Worm (Caenorhabditis elegans) whole organism, L3 larva: ENCODE results near the gene C14B4.2.
"Not testable (repeated sequence)": the region's sequence is repeated elsewhere in the genome, so short reads cannot be mapped to it uniquely, and the experiment has no call there.

Source experiments
- R02D3.7 ChIP-seq: fragments of 150-350 bp; optimal IDR thresholded peaks from 2 replicates; lab custom pipeline; 2014; ENCODE audit warnings: missing biosample characterization, missing genetic modification characterization
- ZK546.5 ChIP-seq: sonication (generic microtip); optimal IDR thresholded peaks from 2 replicates; lab custom pipeline; 2017; ENCODE audit warnings: missing biosample characterization, missing genetic modification characterization
- ama-1 ChIP-seq: fragments of 150-350 bp; optimal IDR thresholded peaks from 2 replicates; lab custom pipeline; 2018
- ceh-82 ChIP-seq: fragments of 150-350 bp; optimal IDR thresholded peaks from 2 replicates; lab custom pipeline; 2014; ENCODE audit warnings: missing biosample characterization, missing genetic modification characterization
- ceh-9 ChIP-seq: sonication (generic microtip); optimal IDR thresholded peaks from 2 replicates; lab custom pipeline; 2018; ENCODE audit warnings: missing biosample characterization, missing genetic modification characterization
- daf-12 ChIP-seq: fragments of 150-350 bp; optimal IDR thresholded peaks from 2 replicates; lab custom pipeline; 2014; ENCODE audit warnings: missing biosample characterization, missing genetic modification reagents, missing genetic modification characterization
- elt-1 ChIP-seq: fragments of 150-350 bp; optimal IDR thresholded peaks from 2 replicates; lab custom pipeline; 2014; ENCODE audit warnings: missing biosample characterization, missing genetic modification characterization
- elt-2 ChIP-seq: sonication (generic microtip); optimal IDR thresholded peaks from 2 replicates; lab custom pipeline; 2016; ENCODE audit warnings: missing genetic modification reagents, mild to moderate bottlenecking, missing genetic modification characterization, missing compliant biosample characterization
- elt-3 ChIP-seq, 3 experiments: fragments of 150-350 bp in 1 of 3; sonication (generic microtip) in 2 of 3; optimal IDR thresholded peaks; 2 replicates in 2 of 3; 4 replicates in 1 of 3; lab custom pipeline; 2014 to 2017; ENCODE audit warnings: missing biosample characterization in 3 of 3, missing genetic modification characterization in 3 of 3
- eor-1 ChIP-seq, 2 experiments: fragments of 150-350 bp; optimal IDR thresholded peaks; 2 replicates each; lab custom pipeline; 2014 to 2018; ENCODE audit warnings: missing biosample characterization in 2 of 2, missing genetic modification characterization in 2 of 2
- fkh-2 ChIP-seq: fragments of 150-350 bp; optimal IDR thresholded peaks from 2 replicates; lab custom pipeline; 2014; ENCODE audit warnings: missing biosample characterization, missing genetic modification reagents, missing genetic modification characterization
- fos-1 ChIP-seq: fragments of 150-350 bp; optimal IDR thresholded peaks from 2 replicates; lab custom pipeline; 2014; ENCODE audit warnings: missing biosample characterization, missing genetic modification characterization
- hmg-11 ChIP-seq: sonication (generic microtip); optimal IDR thresholded peaks from 2 replicates; lab custom pipeline; 2016; ENCODE audit warnings: missing genetic modification characterization, missing compliant biosample characterization
- lin-15B ChIP-seq: fragments of 150-350 bp; optimal IDR thresholded peaks from 2 replicates; lab custom pipeline; 2014; ENCODE audit warnings: missing biosample characterization, missing genetic modification characterization
- lin-39 ChIP-seq: fragments of 150-350 bp; optimal IDR thresholded peaks from 2 replicates; lab custom pipeline; 2018; ENCODE audit warnings: missing biosample characterization, missing genetic modification reagents, missing genetic modification characterization
- lsy-12 ChIP-seq: sonication (generic microtip); optimal IDR thresholded peaks from 2 replicates; lab custom pipeline; 2016; ENCODE audit warnings: mild to moderate bottlenecking, missing genetic modification characterization, missing compliant biosample characterization
- mdl-1 ChIP-seq: fragments of 150-350 bp; optimal IDR thresholded peaks from 2 replicates; lab custom pipeline; 2014; ENCODE audit warnings: missing biosample characterization, missing genetic modification characterization
- nhr-11 ChIP-seq: fragments of 150-350 bp; optimal IDR thresholded peaks from 2 replicates; lab custom pipeline; 2014; ENCODE audit warnings: missing biosample characterization, missing genetic modification characterization
- nhr-12 ChIP-seq: fragments of 150-350 bp; optimal IDR thresholded peaks from 2 replicates; lab custom pipeline; 2014; ENCODE audit warnings: missing biosample characterization, missing genetic modification characterization
- nhr-237 ChIP-seq: fragments of 150-350 bp; optimal IDR thresholded peaks from 2 replicates; lab custom pipeline; 2014; ENCODE audit warnings: missing biosample characterization, missing genetic modification characterization
- nhr-28 ChIP-seq: fragments of 150-350 bp; optimal IDR thresholded peaks from 2 replicates; lab custom pipeline; 2014; ENCODE audit warnings: missing biosample characterization, missing genetic modification characterization
- nhr-43 ChIP-seq: sonication (generic microtip); optimal IDR thresholded peaks from 2 replicates; lab custom pipeline; 2016; ENCODE audit warnings: mild to moderate bottlenecking, missing genetic modification characterization, missing compliant biosample characterization; ENCODE audit not compliant: poor library complexity, severe bottlenecking
- nhr-67 ChIP-seq: fragments of 150-350 bp; optimal IDR thresholded peaks from 2 replicates; lab custom pipeline; 2014; ENCODE audit warnings: missing biosample characterization, missing genetic modification characterization
- nhr-76 ChIP-seq: fragments of 150-350 bp; sonication (generic microtip); optimal IDR thresholded peaks from 5 replicates; lab custom pipeline; 2014; ENCODE audit warnings: missing biosample characterization, missing genetic modification characterization
- nhr-77 ChIP-seq: fragments of 150-350 bp; optimal IDR thresholded peaks from 2 replicates; lab custom pipeline; 2014; ENCODE audit warnings: missing biosample characterization, missing genetic modification characterization
- pha-4 ChIP-seq: fragments of 150-350 bp; optimal IDR thresholded peaks from 2 replicates; lab custom pipeline; 2014; ENCODE audit warnings: missing biosample characterization, missing genetic modification reagents, missing genetic modification characterization
- pqm-1 ChIP-seq: fragments of 150-350 bp; optimal IDR thresholded peaks from 2 replicates; lab custom pipeline; 2017; ENCODE audit warnings: missing biosample characterization, missing genetic modification characterization, inconsistent platforms
- sea-2 ChIP-seq: fragments of 150-350 bp; sonication (generic microtip); optimal IDR thresholded peaks from 4 replicates; lab custom pipeline; 2014; ENCODE audit warnings: missing biosample characterization, missing genetic modification reagents, missing genetic modification characterization
- skn-1 ChIP-seq: fragments of 150-350 bp; optimal IDR thresholded peaks from 2 replicates; lab custom pipeline; 2014; ENCODE audit warnings: missing biosample characterization, missing genetic modification characterization
- snpc-4 ChIP-seq: fragments of 150-350 bp; optimal IDR thresholded peaks from 2 replicates; lab custom pipeline; 2014; ENCODE audit warnings: missing biosample characterization, missing genetic modification characterization
- unc-39 ChIP-seq: sonication (generic microtip); optimal IDR thresholded peaks from 4 replicates; lab custom pipeline; 2017; ENCODE audit warnings: missing biosample characterization, missing genetic modification characterization
- unc-62 ChIP-seq: fragments of 150-350 bp; sonication (generic microtip); optimal IDR thresholded peaks from 4 replicates; lab custom pipeline; 2014; ENCODE audit warnings: missing biosample characterization, missing genetic modification reagents, missing genetic modification characterization
- zag-1 ChIP-seq: fragments of 150-350 bp; optimal IDR thresholded peaks from 2 replicates; lab custom pipeline; 2014; ENCODE audit warnings: missing biosample characterization, missing genetic modification characterization
- ztf-11 ChIP-seq: fragments of 150-350 bp; optimal IDR thresholded peaks from 2 replicates; lab custom pipeline; 2014; ENCODE audit warnings: missing biosample characterization, missing genetic modification characterization

Gene C14B4.2

ce11 chrV:19320385-19320784 is 42.1 kb downstream of the C14B4.2 start, which contains the start of gene sdz-6:
Gene sdz-6 (plus strand): TSS chrV:19320613.
- TF ChIP-seq elt-3 (tag; optimal IDR thresholded peaks at IDR 0.05; lab: Kevin White, UChicago) (no peak), fos-1 (tag; lab: Kevin White, UChicago) (no peak), elt-2 (tag; lab: Kevin White, UChicago) (peak; percentile 34), pqm-1 (tag; lab: Kevin White, UChicago) (no peak), nhr-28 (tag; lab: Kevin White, UChicago) (no peak), unc-39 (tag; lab: Kevin White, UChicago) (no peak), pha-4 (tag; lab: Kevin White, UChicago) (no peak), unc-62 (no peak)

ce11 chrV:19319460-19319995 is 42.9 kb downstream of the C14B4.2 start, which contains the start of gene C43D7.7:
Gene C43D7.7 (minus strand): TSS chrV:19319510.
- TF ChIP-seq elt-1 (tag; lab: Kevin White, UChicago) (no peak), ztf-11 (tag; lab: Kevin White, UChicago) (no peak), nhr-76 (tag; lab: Kevin White, UChicago) (no peak), elt-2 (tag; lab: Kevin White, UChicago) (peak; percentile 58)

- not testable (repeated sequence) for TF ChIP-seq ZK546.5, skn-1, zag-1 (tag; lab: Kevin White, UChicago)
Observed at ce11 chrV:19317058-19317457, 45.4 kb downstream of the C14B4.2 start, which contains the start of gene srh-208. Gene srh-208 (plus strand): TSS chrV:19317358.

- TF ChIP-seq ama-1 (no peak), ceh-9 (tag; lab: Kevin White, UChicago) (no peak), nhr-11 (tag; lab: Kevin White, UChicago) (no peak), elt-1 (tag; lab: Kevin White, UChicago) (no peak), ztf-11 (tag; lab: Kevin White, UChicago) (no peak), nhr-12 (tag; lab: Kevin White, UChicago) (no peak), unc-62 (no peak), lsy-12 (tag; lab: Kevin White, UChicago) (no peak), mdl-1 (no peak), fkh-2 (no peak), pha-4 (tag; lab: Kevin White, UChicago) (no peak), sea-2 (GFP tag; lab: Kevin White, UChicago) (no peak), daf-12 (no peak), nhr-67 (tag; lab: Kevin White, UChicago) (no peak), R02D3.7 (tag; lab: Kevin White, UChicago) (no peak), nhr-43 (tag; lab: Kevin White, UChicago) (no peak), fos-1 (tag; lab: Kevin White, UChicago) (no peak), zag-1 (tag; lab: Kevin White, UChicago) (no peak), nhr-28 (tag; lab: Kevin White, UChicago) (no peak), ZK546.5 (tag; lab: Kevin White, UChicago) (no peak)
Observed at ce11 chrV:19312975-19313374, 49.5 kb downstream of the C14B4.2 start, which contains the start of gene fbxb-64. Gene fbxb-64 (plus strand): TSS chrV:19313275.

- no peak for TF ChIP-seq lin-15B (tag; lab: Kevin White, UChicago)
- no peak for TF ChIP-seq unc-62
- no peak for TF ChIP-seq hmg-11 (tag; lab: Kevin White, UChicago)
- no peak for TF ChIP-seq ceh-82
- no peak for TF ChIP-seq ZK546.5 (tag; lab: Kevin White, UChicago)
- TF ChIP-seq nhr-237 = no peak
- no peak for TF ChIP-seq lin-39
- TF ChIP-seq elt-3 (tag; optimal IDR thresholded peaks at IDR 0.05; lab: Kevin White, UChicago) = no peak
- no peak for TF ChIP-seq fos-1 (tag; lab: Kevin White, UChicago)
- TF ChIP-seq snpc-4 (tag; lab: Kevin White, UChicago) = no peak
- TF ChIP-seq eor-1 (tag; optimal IDR thresholded peaks at IDR 0.05; lab: Kevin White, UChicago) = no peak
- TF ChIP-seq fkh-2 = no peak
- no peak for TF ChIP-seq nhr-77 (tag; lab: Kevin White, UChicago)
Observed at ce11 chrV:19311391-19311790, 51.1 kb downstream of the C14B4.2 start, which contains the start of gene C43D7.8. Gene C43D7.8 (minus strand): TSS chrV:19311491.
